Fruit fly (Drosophila melanogaster): ENCODE data around the gene gkt.

The gkt gene

DNA sequence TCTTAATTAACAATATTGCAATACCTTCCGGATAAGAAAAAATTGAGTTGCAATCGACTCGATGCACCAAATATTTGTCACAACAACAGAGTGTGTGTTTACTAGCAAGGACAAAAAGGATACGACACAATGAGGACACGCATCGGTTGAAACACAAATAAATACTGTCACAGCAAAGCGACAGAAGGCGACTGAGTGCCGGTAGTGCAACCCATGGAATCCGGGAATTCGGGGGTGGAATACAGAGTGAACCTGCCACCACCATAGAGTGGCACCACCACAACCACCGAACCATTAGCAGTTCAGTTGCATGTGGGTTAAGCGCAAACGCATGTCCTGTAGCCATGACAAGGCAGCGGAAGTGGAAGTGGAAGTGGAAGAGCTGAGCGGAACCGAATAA lies 29.3 kb upstream of the gkt start:
- TF ChIP-seq EcR (GFP tag; optimal IDR thresholded peaks at IDR 0.05) (no peak), usp (GFP tag; optimal IDR thresholded peaks at IDR 0.05) (no peak), psq (optimal IDR thresholded peaks at IDR 0.05) (no peak), CG8478 (optimal IDR thresholded peaks at IDR 0.05) (no peak), Dll (optimal IDR thresholded peaks at IDR 0.05) (no peak), pan (optimal IDR thresholded peaks at IDR 0.05) (no peak)

dm6 chr2L:3131641-3132040 lies 28.1 kb upstream of the gkt start:
- TF ChIP-seq usp (GFP tag; optimal IDR thresholded peaks at IDR 0.05) (no peak), psq (optimal IDR thresholded peaks at IDR 0.05) (no peak), Dll (optimal IDR thresholded peaks at IDR 0.05) (no peak), CG8478 (optimal IDR thresholded peaks at IDR 0.05) (no peak), pan (optimal IDR thresholded peaks at IDR 0.05) (no peak), EcR (GFP tag; optimal IDR thresholded peaks at IDR 0.05) (no peak)

DNA sequence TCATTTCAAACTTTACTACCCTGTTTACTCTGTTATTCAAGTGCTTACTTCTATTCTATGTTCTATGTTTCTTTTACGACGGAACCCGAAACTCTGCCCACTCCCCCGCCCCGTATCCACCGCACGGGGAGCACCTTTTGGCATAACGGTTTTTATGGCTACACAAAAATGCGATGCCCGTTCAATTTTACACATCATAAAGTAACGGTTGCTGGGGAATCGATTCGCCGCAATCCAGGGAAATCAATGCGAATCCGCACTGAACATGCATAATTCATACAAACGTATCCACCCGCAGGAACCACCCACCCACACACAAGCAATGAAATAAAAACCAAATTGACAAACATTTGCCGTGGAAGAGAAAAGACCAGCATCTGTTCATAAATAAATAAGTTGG lies 15.8 kb upstream of the gkt start:
- TF ChIP-seq pan (optimal IDR thresholded peaks at IDR 0.05) (no peak), usp (GFP tag; optimal IDR thresholded peaks at IDR 0.05) (no peak), CG8478 (optimal IDR thresholded peaks at IDR 0.05) (no peak), Dll (optimal IDR thresholded peaks at IDR 0.05) (no peak), EcR (GFP tag; optimal IDR thresholded peaks at IDR 0.05) (no peak), psq (optimal IDR thresholded peaks at IDR 0.05) (no peak)

- TF ChIP-seq Dll (optimal IDR thresholded peaks at IDR 0.05), result no peak
- TF ChIP-seq pan (optimal IDR thresholded peaks at IDR 0.05), result no peak
- no peak for TF ChIP-seq psq (optimal IDR thresholded peaks at IDR 0.05)
- TF ChIP-seq CG8478 (optimal IDR thresholded peaks at IDR 0.05), result no peak
These were observed 15.0 kb upstream of the gkt start, which contains the start of gene toc for dm6 chr2L:3144709-3145108. Gene toc, minus strand, starts transcription at chr2L:3144786.

- TF ChIP-seq EcR (GFP tag; optimal IDR thresholded peaks at IDR 0.05) (no peak), CG8478 (optimal IDR thresholded peaks at IDR 0.05) (no peak), pan (optimal IDR thresholded peaks at IDR 0.05) (no peak), usp (GFP tag; optimal IDR thresholded peaks at IDR 0.05) (no peak), psq (optimal IDR thresholded peaks at IDR 0.05) (no peak), Dll (optimal IDR thresholded peaks at IDR 0.05) (no peak)
These were observed 14.3 kb upstream of the gkt start, which contains the start of gene ND-B14.5B for dm6 chr2L:3145470-3145869. Gene ND-B14.5B, minus strand, starts transcription at chr2L:3145848.

DNA sequence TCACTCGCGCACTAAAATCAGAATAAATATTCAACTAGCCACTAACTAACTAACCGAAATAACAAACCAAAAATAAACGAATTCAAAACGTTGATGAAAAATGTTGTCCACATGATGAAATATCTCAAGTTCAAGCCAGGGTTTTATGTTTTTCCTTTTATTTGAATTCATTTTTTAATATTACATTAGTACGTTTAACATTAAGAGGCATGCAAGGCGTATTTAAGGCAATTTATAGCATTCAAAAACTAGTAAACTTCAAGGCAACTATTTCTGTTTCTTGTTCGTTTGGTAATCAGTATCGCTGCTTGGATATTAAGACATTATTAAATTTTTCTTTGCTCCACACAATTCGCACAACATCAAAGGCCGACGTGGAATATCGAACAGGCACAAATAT lies 13.9 kb upstream of the gkt start:
- TF ChIP-seq psq (optimal IDR thresholded peaks at IDR 0.05), result no peak
- no peak for TF ChIP-seq EcR (GFP tag; optimal IDR thresholded peaks at IDR 0.05)
- TF ChIP-seq Dll (optimal IDR thresholded peaks at IDR 0.05), result no peak
- TF ChIP-seq usp (GFP tag; optimal IDR thresholded peaks at IDR 0.05), result no peak
- TF ChIP-seq CG8478 (optimal IDR thresholded peaks at IDR 0.05), result no peak
- no peak for TF ChIP-seq pan (optimal IDR thresholded peaks at IDR 0.05)

DNA sequence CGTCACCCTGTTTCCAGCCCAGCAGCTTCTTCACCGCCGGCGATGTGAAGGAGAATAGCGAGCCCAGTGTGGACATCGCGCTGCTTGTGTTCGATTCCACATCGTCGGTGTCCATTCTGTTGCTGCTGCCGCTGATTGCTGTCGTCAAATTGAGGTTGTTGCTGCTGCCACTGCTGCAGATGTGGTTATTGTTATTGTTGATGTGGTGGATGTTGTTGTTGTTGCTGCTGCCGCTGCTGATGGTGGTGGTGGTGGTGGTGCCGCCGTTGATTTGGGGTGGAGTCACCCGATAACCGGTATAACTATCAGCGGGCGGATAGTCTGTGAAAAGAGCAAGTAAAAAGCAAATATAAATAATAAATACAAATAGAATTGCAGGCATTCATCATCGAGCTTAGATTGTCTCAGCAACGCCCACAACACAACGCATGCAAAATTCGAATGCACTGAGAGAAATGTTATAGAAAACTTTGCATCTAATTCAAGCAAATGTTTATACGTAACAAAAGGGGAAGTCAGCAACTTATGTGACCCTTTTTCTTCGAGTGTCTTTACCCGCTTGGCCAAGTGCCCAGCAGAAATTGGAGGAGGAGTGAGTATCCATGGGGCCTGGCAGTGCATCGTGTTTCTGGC lies 10.7 kb upstream of the gkt start:
- no peak for TF ChIP-seq Dll (optimal IDR thresholded peaks at IDR 0.05)
- TF ChIP-seq EcR (GFP tag; optimal IDR thresholded peaks at IDR 0.05), result no peak

- TF ChIP-seq pan (optimal IDR thresholded peaks at IDR 0.05) (no peak), EcR (GFP tag; optimal IDR thresholded peaks at IDR 0.05) (no peak), CG8478 (optimal IDR thresholded peaks at IDR 0.05) (no peak), psq (optimal IDR thresholded peaks at IDR 0.05) (no peak), Dll (optimal IDR thresholded peaks at IDR 0.05) (no peak), usp (GFP tag; optimal IDR thresholded peaks at IDR 0.05) (no peak)
These were observed 8.1 kb upstream of the gkt start for dm6 chr2L:3151657-3152056.

DNA sequence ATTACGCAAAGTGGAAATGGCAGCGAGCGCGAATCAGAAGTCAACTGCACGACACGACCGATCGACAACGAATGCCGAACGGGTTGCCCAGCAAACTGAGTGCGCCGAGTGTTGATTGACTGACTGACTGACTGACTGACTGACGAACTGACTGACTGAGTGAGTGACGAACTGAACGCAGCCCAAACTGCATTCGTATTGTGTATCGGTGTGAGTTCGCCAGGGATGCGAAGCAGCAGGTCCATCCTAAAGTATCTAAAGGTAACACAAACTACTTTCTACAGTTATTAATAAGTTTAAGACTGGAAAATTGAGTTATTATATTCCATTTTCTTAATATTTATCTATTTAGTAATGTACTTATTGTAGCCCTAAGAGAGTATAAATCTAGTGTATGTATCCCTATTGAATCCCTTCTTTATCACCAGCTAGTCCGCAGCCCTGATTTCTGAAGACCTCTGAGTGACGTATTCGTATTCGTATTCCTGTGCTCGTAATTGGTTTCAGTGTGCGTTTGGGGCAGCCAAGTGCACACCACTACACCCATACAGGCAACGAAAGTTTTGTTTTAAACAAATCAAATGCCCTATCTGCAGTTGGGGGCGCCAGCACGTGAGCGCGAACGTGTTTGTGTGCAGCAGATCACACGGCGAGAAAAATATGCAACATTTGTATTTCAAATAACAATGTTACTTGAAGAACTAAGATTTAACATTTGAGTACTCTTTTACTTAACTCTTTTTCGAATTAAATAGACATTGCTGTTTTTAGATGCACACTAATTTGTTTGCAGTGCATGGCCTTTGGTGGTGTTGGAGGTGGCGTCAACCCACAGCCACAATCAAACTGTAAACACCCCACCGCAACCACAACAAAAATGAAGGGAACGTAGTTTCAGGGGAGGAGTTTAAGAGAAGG lies 6.8 kb upstream of the gkt start:
- no peak for TF ChIP-seq pan (optimal IDR thresholded peaks at IDR 0.05)
- TF ChIP-seq Dll (optimal IDR thresholded peaks at IDR 0.05), result no peak
- no peak for TF ChIP-seq EcR (GFP tag; optimal IDR thresholded peaks at IDR 0.05)

DNA sequence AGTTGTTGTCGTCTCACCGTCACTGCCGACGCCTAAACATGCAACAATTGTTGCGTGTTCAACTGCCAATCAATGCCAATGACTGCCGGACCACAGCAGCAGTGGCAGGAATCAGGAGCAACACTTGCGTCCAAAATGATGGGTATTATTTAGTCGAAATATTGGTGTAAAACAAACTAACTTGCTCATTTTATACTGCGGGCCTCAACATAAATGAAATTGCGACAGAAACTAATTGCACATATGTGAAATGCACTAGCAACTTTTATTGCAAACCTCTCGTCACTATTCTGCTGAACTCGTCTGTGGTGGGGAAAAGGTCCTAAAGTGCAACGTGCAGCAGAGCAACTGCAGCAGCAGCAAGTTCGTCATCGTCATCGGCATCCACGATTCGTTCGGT lies 5.0 kb upstream of the gkt start:
- TF ChIP-seq CG8478 (optimal IDR thresholded peaks at IDR 0.05) (no peak), psq (optimal IDR thresholded peaks at IDR 0.05) (no peak), pan (optimal IDR thresholded peaks at IDR 0.05) (no peak), EcR (GFP tag; optimal IDR thresholded peaks at IDR 0.05) (no peak), usp (GFP tag; optimal IDR thresholded peaks at IDR 0.05) (no peak), Dll (optimal IDR thresholded peaks at IDR 0.05) (no peak)

DNA sequence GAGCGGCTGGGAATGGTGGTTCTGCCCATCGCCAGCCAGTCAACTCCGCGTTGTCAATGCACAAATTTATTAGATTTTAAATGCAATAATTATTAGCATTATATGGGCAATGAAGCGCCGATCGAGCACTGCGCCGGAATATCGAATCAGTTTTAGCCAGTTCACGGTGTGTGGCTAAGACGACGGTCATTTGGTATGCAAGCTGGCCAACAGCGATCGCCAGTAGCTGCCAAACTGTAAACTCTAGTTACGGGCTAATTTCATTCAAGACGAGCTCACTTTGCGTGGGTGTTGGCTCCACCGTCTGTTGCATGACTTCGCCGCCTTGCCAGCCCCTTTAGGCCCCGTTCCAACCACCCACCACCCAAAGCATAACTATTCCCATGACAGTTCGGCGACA lies 3.9 kb upstream of the gkt start:
- TF ChIP-seq usp (GFP tag; optimal IDR thresholded peaks at IDR 0.05) (no peak), psq (optimal IDR thresholded peaks at IDR 0.05) (no peak), Dll (optimal IDR thresholded peaks at IDR 0.05) (no peak), CG8478 (optimal IDR thresholded peaks at IDR 0.05) (no peak), EcR (GFP tag; optimal IDR thresholded peaks at IDR 0.05) (no peak), pan (optimal IDR thresholded peaks at IDR 0.05) (no peak)

DNA sequence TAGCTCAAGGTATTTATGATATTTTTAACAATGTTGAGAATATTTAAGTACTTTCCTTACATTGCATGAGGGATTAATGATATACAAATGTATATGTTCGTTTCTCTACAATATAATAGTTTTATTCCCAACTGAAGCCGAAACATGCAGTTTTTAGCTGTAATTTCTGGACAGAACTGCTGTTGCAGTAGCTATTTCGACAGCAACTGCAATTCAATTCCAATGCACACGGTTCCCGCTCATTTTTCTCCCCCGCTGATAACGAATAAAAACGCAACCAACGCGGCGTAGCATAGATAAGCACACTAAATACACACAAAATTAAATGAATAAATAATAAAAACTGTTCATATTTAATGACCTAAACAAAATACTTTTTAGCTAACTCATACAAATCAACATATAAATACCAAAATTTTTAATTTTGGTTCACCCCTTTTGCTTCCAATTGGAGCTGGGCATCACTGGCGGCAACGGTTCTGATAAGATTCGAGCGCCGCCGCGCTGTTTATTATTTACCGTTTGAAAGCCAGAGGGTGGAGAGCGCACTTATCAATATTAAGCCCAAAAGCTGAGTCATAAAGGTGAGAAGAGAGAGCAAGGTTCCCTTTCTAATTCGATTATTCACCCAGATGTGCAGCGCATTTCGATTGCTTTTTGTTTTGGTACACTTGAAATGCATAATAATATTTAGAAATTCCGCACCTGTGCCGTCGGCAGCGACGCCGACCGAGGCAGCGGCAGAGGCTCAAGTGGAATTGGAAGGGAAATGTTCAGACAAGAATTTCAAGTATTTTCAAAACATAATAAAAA lies 1.3 kb upstream of the gkt start:
- TF ChIP-seq psq (optimal IDR thresholded peaks at IDR 0.05), result no peak
- no peak for TF ChIP-seq usp (GFP tag; optimal IDR thresholded peaks at IDR 0.05)
- no peak for TF ChIP-seq CG8478 (optimal IDR thresholded peaks at IDR 0.05)
- no peak for TF ChIP-seq EcR (GFP tag; optimal IDR thresholded peaks at IDR 0.05)
- no peak for TF ChIP-seq pan (optimal IDR thresholded peaks at IDR 0.05)
- no peak for TF ChIP-seq Dll (optimal IDR thresholded peaks at IDR 0.05)
